Fruit fly (Drosophila melanogaster) whole organism, adult: ENCODE measurements around the gene Polr1F.

ENCODE experiments used
- CG11617 ChIP-seq: fragments of 200-800 bp; sonication (Bioruptor generic); optimal IDR thresholded peaks from 2 replicates; lab custom pipeline; 2017; ENCODE audit warnings: mild to moderate bottlenecking, missing biosample characterization, missing genetic modification reagents, missing genetic modification characterization
- CG12768 ChIP-seq: fragments of 200-800 bp; sonication (Bioruptor generic); optimal IDR thresholded peaks from 2 replicates; lab custom pipeline; 2017; ENCODE audit warnings: missing biosample characterization, missing genetic modification characterization, mild to moderate bottlenecking, moderate library complexity, missing genetic modification reagents
- CG14711 ChIP-seq: fragments of 200-800 bp; sonication (Bioruptor generic); optimal IDR thresholded peaks from 2 replicates; lab custom pipeline; 2018; ENCODE audit warnings: missing biosample characterization, mild to moderate bottlenecking, missing genetic modification characterization, moderate library complexity
- CG1620 ChIP-seq: fragments of 200-800 bp; sonication (Bioruptor generic); optimal IDR thresholded peaks from 2 replicates; lab custom pipeline; 2016; ENCODE audit warnings: missing biosample characterization, missing genetic modification characterization
- CG33017 ChIP-seq: fragments of 200-800 bp; sonication (Bioruptor generic); optimal IDR thresholded peaks from 2 replicates; lab custom pipeline; 2018; ENCODE audit warnings: missing biosample characterization, mild to moderate bottlenecking, missing genetic modification characterization, moderate library complexity
- CG5204 ChIP-seq: fragments of 200-800 bp; sonication (Bioruptor generic); optimal IDR thresholded peaks from 2 replicates; lab custom pipeline; 2016; ENCODE audit warnings: missing biosample characterization, missing genetic modification characterization
- CG7045 ChIP-seq: fragments of 200-800 bp; sonication (Bioruptor generic); optimal IDR thresholded peaks from 2 replicates; lab custom pipeline; 2017; ENCODE audit warnings: missing biosample characterization, mild to moderate bottlenecking, missing genetic modification characterization
- CG7101 ChIP-seq: fragments of 200-800 bp; sonication (Bioruptor generic); optimal IDR thresholded peaks from 2 replicates; lab custom pipeline; 2018; ENCODE audit warnings: missing biosample characterization, mild to moderate bottlenecking, missing genetic modification characterization, moderate library complexity
- Mnt ChIP-seq: fragments of 200-800 bp; sonication (Bioruptor generic); optimal IDR thresholded peaks from 2 replicates; lab custom pipeline; 2016; ENCODE audit warnings: missing biosample characterization, mild to moderate bottlenecking, missing genetic modification characterization
- cnc ChIP-seq, 2 experiments: fragments of >200 bp; optimal IDR thresholded peaks; 2 replicates each; lab custom pipeline; 2017
- kay ChIP-seq: fragments of 200-800 bp; sonication (Bioruptor generic); peaks from one replicate; lab custom pipeline; 2016; ENCODE audit warnings: missing biosample characterization, missing genetic modification characterization, borderline replicate concordance
- ovo ChIP-seq: fragments of 200-800 bp; sonication (Bioruptor generic); optimal IDR thresholded peaks from 2 replicates; lab custom pipeline; 2016; ENCODE audit warnings: missing biosample characterization, missing genetic modification characterization
- toe ChIP-seq: fragments of 200-800 bp; sonication (Bioruptor generic); optimal IDR thresholded peaks from 2 replicates; lab custom pipeline; 2016; ENCODE audit warnings: missing biosample characterization, missing genetic modification characterization

- TF ChIP-seq CG12768 (GFP tag; lab: Kevin White, UChicago): no peak
- TF ChIP-seq Mnt: no peak
- no peak for TF ChIP-seq ovo (GFP tag; lab: Kevin White, UChicago)
- no peak for TF ChIP-seq CG5204 (GFP tag; lab: Kevin White, UChicago)
- TF ChIP-seq kay: no peak
- no peak for TF ChIP-seq CG1620 (GFP tag; lab: Kevin White, UChicago)
- no peak for TF ChIP-seq CG11617 (GFP tag; lab: Kevin White, UChicago)
- no peak for TF ChIP-seq toe (GFP tag; lab: Kevin White, UChicago)
- TF ChIP-seq CG14711 (tag; lab: Kevin White, UChicago): no peak
- TF ChIP-seq cnc (optimal IDR thresholded peaks at IDR 0.05; lab: Kevin White, UChicago): no peak
- TF ChIP-seq CG33017 (tag; lab: Kevin White, UChicago): no peak
- TF ChIP-seq CG7045: no peak
- no peak for TF ChIP-seq CG7101 (tag; lab: Kevin White, UChicago)
These were observed 37.4 kb downstream of the Polr1F start, which contains the start of gene Nha1 for dm6 chr2L:6870289-6870688.
